Worm (Caenorhabditis elegans): ENCODE measurements around the gene cnd-1.

DNA sequence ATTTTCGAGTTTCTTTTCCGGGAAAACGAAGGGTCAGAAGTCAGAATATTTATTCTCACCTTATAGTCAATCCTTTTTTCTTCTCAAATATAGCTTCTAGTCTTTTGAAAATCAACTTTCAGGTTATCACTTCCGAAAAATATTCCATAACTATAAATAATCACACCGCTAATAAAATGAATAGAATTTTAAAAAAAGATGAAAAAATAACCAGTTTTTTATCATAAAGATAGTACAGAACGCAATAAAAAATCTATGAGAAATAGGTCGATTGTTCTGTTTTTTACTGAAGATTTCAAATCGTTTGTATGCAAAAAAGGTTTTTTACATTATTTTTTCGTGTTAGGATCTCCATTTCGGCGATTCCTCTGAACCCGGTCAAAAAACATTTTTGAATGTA lies 45.8 kb upstream of the cnd-1 start:
- TF ChIP-seq pqm-1 (tag; optimal IDR thresholded peaks at IDR 0.05) = no peak
- no peak for TF ChIP-seq elt-2 (tag; optimal IDR thresholded peaks at IDR 0.05)
- no peak for TF ChIP-seq ama-1 (optimal IDR thresholded peaks at IDR 0.05)
- TF ChIP-seq fax-1 (tag; optimal IDR thresholded peaks at IDR 0.05) = no peak
- no peak for TF ChIP-seq sdc-2 (tag; optimal IDR thresholded peaks at IDR 0.05)
- no peak for TF ChIP-seq ceh-34 (tag; optimal IDR thresholded peaks at IDR 0.05)
- TF ChIP-seq che-1 (tag; optimal IDR thresholded peaks at IDR 0.05) = no peak
- no peak for TF ChIP-seq nhr-11 (tag; optimal IDR thresholded peaks at IDR 0.05)
- no peak for TF ChIP-seq hlh-30 (tag; optimal IDR thresholded peaks at IDR 0.05; ENCODE audit: insufficient read depth)
- no peak for TF ChIP-seq elt-4 (tag; optimal IDR thresholded peaks at IDR 0.05)
- TF ChIP-seq F13H6.1 (tag; optimal IDR thresholded peaks at IDR 0.05) = no peak

All from whole organism, late embryonic.